Fruit fly (Drosophila melanogaster): Measurements from ENCODE around the gene TpnC73F.

The TpnC73F gene

dm6 chr3L:17047811-17048239 lies 2.0 kb downstream of the TpnC73F start:
- peak; percentile 9 for TF ChIP-seq noc (tag; optimal IDR thresholded peaks at IDR 0.05)

- no peak for TF ChIP-seq noc (tag; optimal IDR thresholded peaks at IDR 0.05)
Observed at dm6 chr3L:17049314-17049713, 3.5 kb downstream of the TpnC73F start, which contains the start of gene rogdi. rogdi (plus strand) TSS chr3L:17049512.

dm6 chr3L:17049912-17050345 lies 4.1 kb downstream of the TpnC73F start:
- peak; percentile 88 for TF ChIP-seq noc (tag; optimal IDR thresholded peaks at IDR 0.05)

- TF ChIP-seq noc (tag; optimal IDR thresholded peaks at IDR 0.05) = no peak
Observed at dm6 chr3L:17050661-17051452, 5.0 kb downstream of the TpnC73F start.

- no peak for TF ChIP-seq noc (tag; optimal IDR thresholded peaks at IDR 0.05)
Observed at dm6 chr3L:17051472-17051871, 5.6 kb downstream of the TpnC73F start.

dm6 chr3L:17052388-17052905 lies 6.6 kb downstream of the TpnC73F start:
- no peak for TF ChIP-seq noc (tag; optimal IDR thresholded peaks at IDR 0.05)

dm6 chr3L:17053932-17054331 lies 8.1 kb downstream of the TpnC73F start:
- TF ChIP-seq noc (tag; optimal IDR thresholded peaks at IDR 0.05) = no peak

- no peak for TF ChIP-seq noc (tag; optimal IDR thresholded peaks at IDR 0.05)
Observed at dm6 chr3L:17055467-17055877, 9.6 kb downstream of the TpnC73F start, which contains the start of gene CG7724. CG7724 (plus strand) TSS chr3L:17055613.

dm6 chr3L:17077273-17077672 lies 31.4 kb downstream of the TpnC73F start:
- TF ChIP-seq noc (tag; optimal IDR thresholded peaks at IDR 0.05) = no peak
